Worm (Caenorhabditis elegans) whole organism, midembryonic: ENCODE measurements around the gene B0457.2.

Experiments used
- T22C8.4 ChIP-seq: fragments of 200-800 bp; sonication (Bioruptor generic); IDR thresholded peaks from 2 replicates; pipeline ENCODE4 v1.3.6; 2022; ENCODE audit warnings: missing genetic modification characterization, missing compliant biosample characterization
- cog-1 ChIP-seq: sonication (generic microtip); optimal IDR thresholded peaks from 2 replicates; lab custom pipeline; 2016; ENCODE audit warnings: missing genetic modification characterization, missing compliant biosample characterization
- flt-1 ChIP-seq: fragments of 200-800 bp; sonication (Bioruptor generic); IDR thresholded peaks from 2 replicates; pipeline ENCODE4 v1.3.6; 2022; ENCODE audit warnings: missing genetic modification characterization, missing compliant biosample characterization
- klf-2 ChIP-seq: fragments of 200-800 bp; sonication (Bioruptor generic); conservative IDR thresholded peaks from 2 replicates; pipeline ENCODE4 v1.3.6; 2022; ENCODE audit warnings: missing genetic modification reagents, missing genetic modification characterization, missing compliant biosample characterization
- med-1 ChIP-seq: sonication (generic microtip); optimal IDR thresholded peaks from 2 replicates; lab custom pipeline; 2017; ENCODE audit warnings: missing genetic modification characterization, mild to moderate bottlenecking, missing compliant biosample characterization, antibody characterized with exemption, missing genetic modification reagents; ENCODE audit not compliant: insufficient read depth
- tab-1 ChIP-seq: fragments of 200-800 bp; sonication (Bioruptor generic); IDR thresholded peaks from 2 replicates; pipeline ENCODE4 v1.3.6; 2022; ENCODE audit warnings: missing genetic modification characterization, missing compliant biosample characterization
- ztf-23 ChIP-seq: fragments of 200-800 bp; sonication (Bioruptor generic); IDR thresholded peaks from 2 replicates; pipeline ENCODE4 v1.3.6; 2022; ENCODE audit warnings: missing genetic modification reagents, missing genetic modification characterization, missing compliant biosample characterization
- ztf-29 ChIP-seq: fragments of 200-800 bp; sonication (Bioruptor generic); IDR thresholded peaks from 2 replicates; pipeline ENCODE4 v1.3.6; 2022; ENCODE audit warnings: missing genetic modification reagents, missing genetic modification characterization, missing compliant biosample characterization

DNA sequence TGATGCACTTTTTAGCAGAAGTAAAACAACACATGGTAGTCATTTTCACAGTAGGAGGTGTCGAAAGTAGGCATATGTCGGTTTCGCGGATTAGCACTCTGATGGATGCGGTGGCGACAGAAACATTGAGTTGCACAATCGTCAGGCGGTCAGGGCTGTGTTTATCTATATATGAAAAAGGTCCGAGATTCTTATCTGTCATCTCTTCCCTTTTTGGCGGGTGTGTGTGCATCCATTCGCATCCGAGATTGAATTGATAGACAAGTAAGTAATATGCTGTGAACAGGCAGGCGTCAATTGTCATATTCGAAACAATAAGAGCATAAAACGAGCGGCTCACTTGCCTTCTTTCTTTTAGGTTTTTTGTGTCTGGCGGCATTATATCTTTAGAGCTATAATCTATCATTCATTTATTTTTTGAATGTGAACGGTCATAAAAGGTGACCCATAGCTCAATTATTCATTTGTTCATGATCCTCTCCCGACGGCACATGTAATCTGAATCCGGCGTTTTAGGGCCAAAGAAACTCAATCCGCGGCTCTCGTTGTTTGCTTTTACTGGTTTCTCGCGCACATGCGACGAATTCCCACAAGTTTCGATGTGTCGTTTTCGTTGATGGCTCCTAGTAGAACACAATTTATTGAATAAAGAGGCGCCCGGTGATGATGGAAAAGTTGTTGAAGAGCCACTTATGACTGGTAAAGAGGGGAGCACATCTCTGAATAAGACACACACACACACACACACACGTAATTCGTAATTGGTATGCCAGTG is 27.6 kb downstream of the B0457.2 start:
- no peak for TF ChIP-seq flt-1 (GFP tag; lab: Robert Waterston, UW)
- no peak for TF ChIP-seq ztf-29
- TF ChIP-seq ztf-23 (GFP tag; lab: Robert Waterston, UW) = no peak
- no peak for TF ChIP-seq med-1
- no peak for TF ChIP-seq T22C8.4 (GFP tag; lab: Robert Waterston, UW)
- no peak for TF ChIP-seq tab-1
- TF ChIP-seq cog-1 (tag; lab: Kevin White, UChicago) = no peak
- no peak for TF ChIP-seq klf-2 (GFP tag; lab: Robert Waterston, UW)
